Fruit fly (Drosophila melanogaster) whole organism, embryonic: ENCODE measurements around the gene CG31974.

Source experiments
- CG18619 ChIP-seq: fragments of 200-800 bp; sonication (Bioruptor generic); optimal IDR thresholded peaks from 3 replicates; lab custom pipeline; 2017; ENCODE audit warnings: missing biosample characterization, mild to moderate bottlenecking, missing genetic modification characterization
- CG8089 ChIP-seq: fragments of 200-800 bp; sonication (Bioruptor generic); optimal IDR thresholded peaks from 3 replicates; lab custom pipeline; 2016; ENCODE audit warnings: missing biosample characterization, missing genetic modification characterization
- Dek ChIP-seq: fragments of 200-800 bp; sonication (Bioruptor generic); optimal IDR thresholded peaks from 3 replicates; lab custom pipeline; 2019; ENCODE audit warnings: missing biosample characterization, mild to moderate bottlenecking, missing genetic modification characterization, moderate library complexity

- TF ChIP-seq CG18619 (GFP tag; lab: Kevin White, UChicago) (no peak), Dek (tag; lab: Kevin White, UChicago) (no peak), CG8089 (GFP tag; lab: Kevin White, UChicago) (no peak)
Observed at dm6 chr2L:102161-102761, 40.6 kb downstream of the CG31974 start, which contains the start of gene Creld.
